Fruit fly (Drosophila melanogaster): ENCODE measurements around the gene CG15337.

The CG15337 gene

dm6 chrX:8152077-8152476 is 7.8 kb upstream of the CG15337 start, which contains the start of gene Gbeta5:
Gene Gbeta5, minus strand, starts transcription at chrX:8152275.
- TF ChIP-seq Pif1B (GFP tag; optimal IDR thresholded peaks at IDR 0.05), result no peak
- no peak for TF ChIP-seq CG4496 (GFP tag; IDR thresholded peaks at IDR 0.05)
- TF ChIP-seq EcR (GFP tag; optimal IDR thresholded peaks at IDR 0.05), result no peak
- TF ChIP-seq CG8159 (tag; optimal IDR thresholded peaks at IDR 0.05), result no peak
- TF ChIP-seq CG14655 (GFP tag; optimal IDR thresholded peaks at IDR 0.05), result no peak
- no peak for TF ChIP-seq CG12605 (GFP tag; IDR thresholded peaks at IDR 0.05)
- no peak for TF ChIP-seq Ets98B (GFP tag; IDR thresholded peaks at IDR 0.05)
- TF ChIP-seq CG9948 (tag; optimal IDR thresholded peaks at IDR 0.05), result no peak
- TF ChIP-seq CG34367 (tag; optimal IDR thresholded peaks at IDR 0.05), result no peak
- no peak for TF ChIP-seq CG15710 (tag; optimal IDR thresholded peaks at IDR 0.05)
- TF ChIP-seq Pif1A (GFP tag; optimal IDR thresholded peaks at IDR 0.05), result no peak
- no peak for TF ChIP-seq rn (GFP tag; IDR thresholded peaks at IDR 0.05)
- no peak for TF ChIP-seq gl (tag; optimal IDR thresholded peaks at IDR 0.05)
- no peak for TF ChIP-seq CG10348 (GFP tag; IDR thresholded peaks at IDR 0.05)
- no peak for TF ChIP-seq CG8301 (tag; optimal IDR thresholded peaks at IDR 0.05)
- no peak for TF ChIP-seq CG13204 (GFP tag; optimal IDR thresholded peaks at IDR 0.05)

- TF ChIP-seq CG34367 (tag; optimal IDR thresholded peaks at IDR 0.05) (no peak), fd96Ca (GFP tag; IDR thresholded peaks at IDR 0.05) (0 out of 3 replicates have a peak, but pooled peaks have one; percentile 19), CG9948 (tag; optimal IDR thresholded peaks at IDR 0.05) (no peak)
Measured at dm6 chrX:8152718-8153117, 7.1 kb upstream of the CG15337 start, which contains the start of gene CG18262. Gene CG18262, plus strand, starts transcription at chrX:8152948.

- TF ChIP-seq CG17806 (tag; optimal IDR thresholded peaks at IDR 0.05), result peak; percentile 52
- peak; percentile 78 for TF ChIP-seq CG15710 (tag; optimal IDR thresholded peaks at IDR 0.05)
- no peak for TF ChIP-seq Pif1B (GFP tag; optimal IDR thresholded peaks at IDR 0.05)
- no peak for TF ChIP-seq D1 (tag; optimal IDR thresholded peaks at IDR 0.05)
- TF ChIP-seq Snoo (tag; optimal IDR thresholded peaks at IDR 0.05), result peak; percentile 63
- TF ChIP-seq CG32121 (GFP tag; IDR thresholded peaks at IDR 0.05), result peak; percentile 60
- TF ChIP-seq Ets98B (GFP tag; IDR thresholded peaks at IDR 0.05), result peak; percentile 72
- no peak for TF ChIP-seq CG12605 (GFP tag; IDR thresholded peaks at IDR 0.05)
- TF ChIP-seq CG9948 (tag; optimal IDR thresholded peaks at IDR 0.05), result peak; percentile 65
- TF ChIP-seq CG14655 (GFP tag; optimal IDR thresholded peaks at IDR 0.05), result no peak
- TF ChIP-seq CG8159 (tag; optimal IDR thresholded peaks at IDR 0.05), result peak; percentile 71
- TF ChIP-seq fd96Ca (GFP tag; IDR thresholded peaks at IDR 0.05), result peak; percentile 83; the same call in 2 of the 3 replicates
- no peak for TF ChIP-seq Pif1A (GFP tag; optimal IDR thresholded peaks at IDR 0.05)
- TF ChIP-seq CG4496 (GFP tag; IDR thresholded peaks at IDR 0.05), result peak; percentile 79
- TF ChIP-seq CG8301 (tag; optimal IDR thresholded peaks at IDR 0.05), result peak; percentile 70
- TF ChIP-seq gl (tag; optimal IDR thresholded peaks at IDR 0.05), result no peak
- no peak for TF ChIP-seq CG10348 (GFP tag; IDR thresholded peaks at IDR 0.05)
- peak; percentile 53 for TF ChIP-seq CG34367 (tag; optimal IDR thresholded peaks at IDR 0.05)
- no peak for TF ChIP-seq CG13204 (GFP tag; optimal IDR thresholded peaks at IDR 0.05)
- no peak for TF ChIP-seq EcR (GFP tag; optimal IDR thresholded peaks at IDR 0.05)
- peak; percentile 71 for TF ChIP-seq rn (GFP tag; IDR thresholded peaks at IDR 0.05)
Measured at dm6 chrX:8157294-8157693, 2.6 kb upstream of the CG15337 start, which contains the start of the genes Traf6 and GIIIspla2. Gene Traf6, minus strand, starts transcription at chrX:8157386. Gene GIIIspla2, plus strand, starts transcription at chrX:8157628.

- TF ChIP-seq Ets98B (GFP tag; IDR thresholded peaks at IDR 0.05), result peak; percentile 29; the same call in 1 of the 2 replicates
- peak; percentile 28 for TF ChIP-seq CG8159 (tag; optimal IDR thresholded peaks at IDR 0.05)
- TF ChIP-seq D1 (tag; optimal IDR thresholded peaks at IDR 0.05), result no peak
- peak; percentile 18 for TF ChIP-seq CG8301 (tag; optimal IDR thresholded peaks at IDR 0.05)
- TF ChIP-seq CG13204 (GFP tag; optimal IDR thresholded peaks at IDR 0.05), result peak; percentile 68
- TF ChIP-seq CG9948 (tag; optimal IDR thresholded peaks at IDR 0.05), result no peak
- TF ChIP-seq CG12605 (GFP tag; IDR thresholded peaks at IDR 0.05), result peak; percentile 72
- no peak for TF ChIP-seq Pif1A (GFP tag; optimal IDR thresholded peaks at IDR 0.05)
- peak; percentile 43; the same call in 1 of the 3 replicates for TF ChIP-seq CG4496 (GFP tag; IDR thresholded peaks at IDR 0.05)
- no peak for TF ChIP-seq EcR (GFP tag; optimal IDR thresholded peaks at IDR 0.05)
- peak; percentile 88 for TF ChIP-seq gl (tag; optimal IDR thresholded peaks at IDR 0.05)
- TF ChIP-seq Snoo (tag; optimal IDR thresholded peaks at IDR 0.05), result peak; percentile 5
- TF ChIP-seq fd96Ca (GFP tag; IDR thresholded peaks at IDR 0.05), result 0 out of 3 replicates have a peak, but pooled peaks have one; percentile 19
- no peak for TF ChIP-seq CG17806 (tag; optimal IDR thresholded peaks at IDR 0.05)
- peak; percentile 26 for TF ChIP-seq CG34367 (tag; optimal IDR thresholded peaks at IDR 0.05)
- peak; percentile 25; the same call in 1 of the 2 replicates for TF ChIP-seq CG32121 (GFP tag; IDR thresholded peaks at IDR 0.05)
- no peak for TF ChIP-seq rn (GFP tag; IDR thresholded peaks at IDR 0.05)
- no peak for TF ChIP-seq CG10348 (GFP tag; IDR thresholded peaks at IDR 0.05)
- TF ChIP-seq CG15710 (tag; optimal IDR thresholded peaks at IDR 0.05), result no peak
- peak; percentile 50 for TF ChIP-seq CG14655 (GFP tag; optimal IDR thresholded peaks at IDR 0.05)
- no peak for TF ChIP-seq Pif1B (GFP tag; optimal IDR thresholded peaks at IDR 0.05)
Measured at dm6 chrX:8158942-8159472, 847 bp upstream of the CG15337 start.

dm6 chrX:8162692-8163091 is 2.8 kb downstream of the CG15337 start, which contains the start of gene CG10761:
Gene CG10761, minus strand, starts transcription at chrX:8162792.
- no peak for TF ChIP-seq CG17806 (tag; optimal IDR thresholded peaks at IDR 0.05)
- TF ChIP-seq CG8301 (tag; optimal IDR thresholded peaks at IDR 0.05), result no peak
- no peak for TF ChIP-seq CG10348 (GFP tag; IDR thresholded peaks at IDR 0.05)
- TF ChIP-seq CG15710 (tag; optimal IDR thresholded peaks at IDR 0.05), result no peak
- TF ChIP-seq rn (GFP tag; IDR thresholded peaks at IDR 0.05), result no peak
- no peak for TF ChIP-seq CG34367 (tag; optimal IDR thresholded peaks at IDR 0.05)
- no peak for TF ChIP-seq EcR (GFP tag; optimal IDR thresholded peaks at IDR 0.05)
- TF ChIP-seq CG32121 (GFP tag; IDR thresholded peaks at IDR 0.05), result no peak
- no peak for TF ChIP-seq fd96Ca (GFP tag; IDR thresholded peaks at IDR 0.05)
- TF ChIP-seq Ets98B (GFP tag; IDR thresholded peaks at IDR 0.05), result no peak
- no peak for TF ChIP-seq Snoo (tag; optimal IDR thresholded peaks at IDR 0.05)
- no peak for TF ChIP-seq D1 (tag; optimal IDR thresholded peaks at IDR 0.05)
- no peak for TF ChIP-seq CG13204 (GFP tag; optimal IDR thresholded peaks at IDR 0.05)
- TF ChIP-seq Pif1B (GFP tag; optimal IDR thresholded peaks at IDR 0.05), result no peak
- TF ChIP-seq gl (tag; optimal IDR thresholded peaks at IDR 0.05), result no peak
- no peak for TF ChIP-seq CG4496 (GFP tag; IDR thresholded peaks at IDR 0.05)
- no peak for TF ChIP-seq CG9948 (tag; optimal IDR thresholded peaks at IDR 0.05)

Measured in whole organism, pupa.